Worm (Caenorhabditis elegans): ENCODE data around the gene Y57G7A.1.

The Y57G7A.1 gene

ce11 chrII:1340049-1340448, 41.8 kb downstream of the Y57G7A.1 start:
- TF ChIP-seq pha-4 (tag; optimal IDR thresholded peaks at IDR 0.05) (no peak), ztf-11 (tag; optimal IDR thresholded peaks at IDR 0.05) (no peak), aly-2 (tag; optimal IDR thresholded peaks at IDR 0.05) (no peak), nhr-28 (tag; optimal IDR thresholded peaks at IDR 0.05) (no peak), unc-62 (GFP tag; optimal IDR thresholded peaks at IDR 0.05) (no peak), hmg-11 (tag; optimal IDR thresholded peaks at IDR 0.05) (no peak)

- TF ChIP-seq nfya-1 (tag; optimal IDR thresholded peaks at IDR 0.05; ENCODE audit: insufficient read depth) (peak; percentile 49), nhr-23 (tag; optimal IDR thresholded peaks at IDR 0.05) (no peak), daf-12 (tag; optimal IDR thresholded peaks at IDR 0.05) (no peak), egl-5 (tag; optimal IDR thresholded peaks at IDR 0.05) (no peak), mdl-1 (tag; optimal IDR thresholded peaks at IDR 0.05) (no peak), nhr-11 (tag; optimal IDR thresholded peaks at IDR 0.05) (no peak), jun-1 (tag; optimal IDR thresholded peaks at IDR 0.05) (no peak), eor-1 (tag; optimal IDR thresholded peaks at IDR 0.05) (no peak), ceh-28 (tag; optimal IDR thresholded peaks at IDR 0.05) (no peak), fkh-10 (GFP tag; optimal IDR thresholded peaks at IDR 0.05) (peak; percentile 9), hmg-11 (tag; optimal IDR thresholded peaks at IDR 0.05) (no peak), R02D3.7 (tag; optimal IDR thresholded peaks at IDR 0.05) (no peak)
Measured at ce11 chrII:1341416-1341815, 43.1 kb downstream of the Y57G7A.1 start.

ce11 chrII:1343748-1344147, 45.5 kb downstream of the Y57G7A.1 start:
- TF ChIP-seq nhr-28 (tag; optimal IDR thresholded peaks at IDR 0.05) (no peak), egl-5 (tag; optimal IDR thresholded peaks at IDR 0.05) (peak; percentile 1)

- TF ChIP-seq skn-1 (tag; optimal IDR thresholded peaks at IDR 0.05) (no peak), tbx-2 (tag; optimal IDR thresholded peaks at IDR 0.05) (no peak), mml-1 (tag; optimal IDR thresholded peaks at IDR 0.05) (no peak), nhr-11 (tag; optimal IDR thresholded peaks at IDR 0.05) (no peak), sea-2 (GFP tag; optimal IDR thresholded peaks at IDR 0.05) (no peak), nhr-67 (tag; optimal IDR thresholded peaks at IDR 0.05) (no peak), hmg-11 (tag; optimal IDR thresholded peaks at IDR 0.05) (no peak), pqm-1 (tag; optimal IDR thresholded peaks at IDR 0.05) (no peak), nhr-12 (tag; optimal IDR thresholded peaks at IDR 0.05) (no peak), fkh-2 (tag; optimal IDR thresholded peaks at IDR 0.05) (no peak), lin-39 (tag; optimal IDR thresholded peaks at IDR 0.05) (peak; percentile 90), unc-62 (GFP tag; optimal IDR thresholded peaks at IDR 0.05) (peak; percentile 29), nfya-1 (tag; optimal IDR thresholded peaks at IDR 0.05; ENCODE audit: insufficient read depth) (peak; percentile 12), snpc-4 (tag; optimal IDR thresholded peaks at IDR 0.05) (no peak), ama-1 (optimal IDR thresholded peaks at IDR 0.05) (no peak)
Measured at ce11 chrII:1344524-1345119, 46.4 kb downstream of the Y57G7A.1 start.
